Fruit fly (Drosophila melanogaster) whole organism, embryonic: ENCODE measurements around the gene CG31826.

Experiments used
- Aef1 ChIP-seq: fragments of 200-800 bp; sonication (Bioruptor generic); IDR thresholded peaks from 3 replicates; pipeline ENCODE4 v1.3.6; 2022; ENCODE audit warnings: missing biosample characterization, missing genetic modification characterization
- BEAF-32 ChIP-seq: fragments of 200-800 bp; sonication (Bioruptor generic); optimal IDR thresholded peaks from 3 replicates; lab custom pipeline; 2017; ENCODE audit warnings: missing biosample characterization, missing genetic modification characterization, mild to moderate bottlenecking, moderate library complexity, missing genetic modification reagents
- Bgb ChIP-seq: fragments of 200-800 bp; sonication (Bioruptor generic); IDR thresholded peaks from 2 replicates; pipeline ENCODE4 v1.3.6; 2022; ENCODE audit warnings: missing biosample characterization, missing genetic modification characterization; ENCODE audit not compliant: partially characterized antibody
- CG10267 ChIP-seq: fragments of 200-800 bp; sonication (Bioruptor generic); optimal IDR thresholded peaks from 2 replicates; lab custom pipeline; 2018; ENCODE audit warnings: missing biosample characterization, mild to moderate bottlenecking, missing genetic modification characterization, moderate library complexity
- CG12769 ChIP-seq: fragments of 200-800 bp; sonication (Bioruptor generic); optimal IDR thresholded peaks from 2 replicates; lab custom pipeline; 2019; ENCODE audit warnings: missing biosample characterization, mild to moderate bottlenecking, missing genetic modification characterization, moderate library complexity
- CG1603 ChIP-seq: fragments of 200-800 bp; sonication (Bioruptor generic); optimal IDR thresholded peaks from 2 replicates; lab custom pipeline; 2019; ENCODE audit warnings: missing biosample characterization, mild to moderate bottlenecking, missing genetic modification characterization, moderate library complexity
- CG2129 ChIP-seq: fragments of 200-800 bp; sonication (Bioruptor generic); IDR thresholded peaks from 2 replicates; pipeline ENCODE4 v1.3.6; 2022; ENCODE audit warnings: missing biosample characterization, missing genetic modification characterization; ENCODE audit not compliant: partially characterized antibody
- CG2202 ChIP-seq: fragments of 200-800 bp; sonication (Bioruptor generic); optimal IDR thresholded peaks from 2 replicates; lab custom pipeline; 2018; ENCODE audit warnings: missing biosample characterization, mild to moderate bottlenecking, missing genetic modification characterization
- CG3163 ChIP-seq: fragments of 200-800 bp; sonication (Bioruptor generic); optimal IDR thresholded peaks from 3 replicates; lab custom pipeline; 2016; ENCODE audit warnings: missing biosample characterization, missing genetic modification characterization
- CG34376 ChIP-seq: fragments of 200-800 bp; sonication (Bioruptor generic); optimal IDR thresholded peaks from 2 replicates; lab custom pipeline; 2018; ENCODE audit warnings: missing biosample characterization, mild to moderate bottlenecking, missing genetic modification characterization
- CG42726 ChIP-seq: fragments of 200-800 bp; sonication (Bioruptor generic); IDR thresholded peaks from 2 replicates; pipeline ENCODE4 v1.3.6; 2022; ENCODE audit warnings: missing biosample characterization, missing genetic modification characterization; ENCODE audit not compliant: partially characterized antibody
- CG6254 ChIP-seq: fragments of 200-800 bp; sonication (Bioruptor generic); optimal IDR thresholded peaks from 3 replicates; lab custom pipeline; 2017; ENCODE audit warnings: mild to moderate bottlenecking, missing biosample characterization, missing genetic modification reagents, missing genetic modification characterization
- CG6272 ChIP-seq: fragments of 200-800 bp; sonication (Bioruptor generic); IDR thresholded peaks from 2 replicates; pipeline ENCODE4 v1.3.6; 2022; ENCODE audit warnings: missing biosample characterization, missing genetic modification characterization
- CG6791 ChIP-seq: fragments of 200-800 bp; sonication (Bioruptor generic); IDR thresholded peaks from 3 replicates; pipeline ENCODE4 v1.3.6; 2022; ENCODE audit warnings: missing biosample characterization, missing genetic modification characterization; ENCODE audit not compliant: partially characterized antibody
- CG8388 ChIP-seq: fragments of 200-800 bp; sonication (Bioruptor generic); optimal IDR thresholded peaks from 2 replicates; lab custom pipeline; 2019; ENCODE audit warnings: missing biosample characterization, mild to moderate bottlenecking, missing genetic modification characterization, moderate library complexity
- CG8765 ChIP-seq: fragments of 200-800 bp; sonication (Bioruptor generic); IDR thresholded peaks from 2 replicates; pipeline ENCODE4 v1.3.6; 2022; ENCODE audit warnings: missing biosample characterization, missing genetic modification characterization
- CG9797 ChIP-seq: fragments of 200-800 bp; sonication (Bioruptor generic); optimal IDR thresholded peaks from 3 replicates; lab custom pipeline; 2018; ENCODE audit warnings: missing biosample characterization, mild to moderate bottlenecking, missing genetic modification characterization
- CG9876 ChIP-seq: fragments of 200-800 bp; sonication (Bioruptor generic); optimal IDR thresholded peaks from 2 replicates; lab custom pipeline; 2016; ENCODE audit warnings: missing biosample characterization, missing genetic modification characterization
- CrebB ChIP-seq: fragments of 200-800 bp; sonication (Bioruptor generic); optimal IDR thresholded peaks from 3 replicates; lab custom pipeline; 2018; ENCODE audit warnings: missing biosample characterization, mild to moderate bottlenecking, missing genetic modification characterization
- Fer3 ChIP-seq: fragments of 200-800 bp; sonication (Bioruptor generic); optimal IDR thresholded peaks from 2 replicates; lab custom pipeline; 2018; ENCODE audit warnings: missing biosample characterization, mild to moderate bottlenecking, missing genetic modification characterization, moderate library complexity
- MBD-R2 ChIP-seq: fragments of 200-800 bp; sonication (Bioruptor generic); IDR thresholded peaks from 2 replicates; pipeline ENCODE4 v1.3.6; 2022; ENCODE audit warnings: missing biosample characterization, missing genetic modification characterization
- Med ChIP-seq: fragments of 200-800 bp; sonication (Bioruptor generic); peaks from one replicate; lab custom pipeline; 2016; ENCODE audit warnings: missing biosample characterization, missing genetic modification characterization, mild to moderate bottlenecking, inconsistent platforms, moderate library complexity
- Mrtf ChIP-seq: fragments of 200-800 bp; sonication (Bioruptor generic); IDR thresholded peaks from 3 replicates; pipeline ENCODE4 v1.3.6; 2022; ENCODE audit warnings: missing biosample characterization, missing genetic modification characterization
- NFAT ChIP-seq: fragments of 200-800 bp; sonication (Bioruptor generic); IDR thresholded peaks from 2 replicates; pipeline ENCODE4 v1.3.6; 2022; ENCODE audit warnings: missing biosample characterization, missing genetic modification characterization
- Rfx ChIP-seq: fragments of 200-800 bp; sonication (Bioruptor generic); IDR thresholded peaks from 2 replicates; pipeline ENCODE4 v1.3.6; 2022; ENCODE audit warnings: missing biosample characterization, missing genetic modification characterization
- Stat92E ChIP-seq, 3 experiments: fragments of >200 bp in 2 of 3; fragments of 200-800 bp in 1 of 3; sonication (Bioruptor generic) in 1 of 3; optimal IDR thresholded peaks; 2 replicates each; lab custom pipeline; 2017 to 2019; ENCODE audit warnings: missing biosample characterization in 3 of 3, missing genetic modification characterization in 3 of 3, mild to moderate bottlenecking in 1 of 3, moderate library complexity in 1 of 3
- Xrp1 ChIP-seq: fragments of 200-800 bp; sonication (Bioruptor generic); IDR thresholded peaks from 2 replicates; pipeline ENCODE4 v1.3.6; 2022; ENCODE audit warnings: missing biosample characterization, missing genetic modification characterization
- ase ChIP-seq: fragments of 200-800 bp; sonication (Bioruptor generic); IDR thresholded peaks from 3 replicates; pipeline ENCODE4 v1.3.6; 2022; ENCODE audit warnings: missing biosample characterization, missing genetic modification characterization
- bbx ChIP-seq: fragments of 200-800 bp; sonication (Bioruptor generic); IDR thresholded peaks from 2 replicates; pipeline ENCODE4 v1.3.6; 2022; ENCODE audit warnings: missing biosample characterization, missing genetic modification characterization; ENCODE audit not compliant: partially characterized antibody
- btn ChIP-seq: fragments of 200-800 bp; sonication (Bioruptor generic); optimal IDR thresholded peaks from 2 replicates; lab custom pipeline; 2016; ENCODE audit warnings: missing biosample characterization, missing genetic modification characterization
- ci ChIP-seq: fragments of 200-800 bp; sonication (Bioruptor generic); IDR thresholded peaks from 3 replicates; pipeline ENCODE4 v1.3.6; 2022; ENCODE audit warnings: missing biosample characterization, missing genetic modification characterization
- en ChIP-seq: fragments of 200-800 bp; sonication (Bioruptor generic); optimal IDR thresholded peaks from 2 replicates; lab custom pipeline; 2016; ENCODE audit warnings: missing biosample characterization, missing genetic modification characterization
- fd3F ChIP-seq: fragments of 200-800 bp; sonication (Bioruptor generic); optimal IDR thresholded peaks from 2 replicates; lab custom pipeline; 2018; ENCODE audit warnings: missing biosample characterization, mild to moderate bottlenecking, missing genetic modification characterization, moderate library complexity
- ftz-f1 ChIP-seq: fragments of 200-800 bp; sonication (Bioruptor generic); optimal IDR thresholded peaks from 2 replicates; lab custom pipeline; 2016; ENCODE audit warnings: missing biosample characterization, missing genetic modification characterization
- ken ChIP-seq: fragments of 200-800 bp; sonication (Bioruptor generic); IDR thresholded peaks from 3 replicates; pipeline ENCODE4 v1.3.6; 2022; ENCODE audit warnings: missing biosample characterization, missing genetic modification characterization
- kni ChIP-seq: fragments of 200-800 bp; sonication (Bioruptor generic); optimal IDR thresholded peaks from 3 replicates; lab custom pipeline; 2017; ENCODE audit warnings: mild to moderate bottlenecking, missing biosample characterization, missing genetic modification reagents, missing genetic modification characterization
- lola ChIP-seq, 3 experiments: fragments of >200 bp in 2 of 3; fragments of 200-800 bp in 1 of 3; sonication (Bioruptor generic) in 1 of 3; optimal IDR thresholded peaks; 2 replicates each; lab custom pipeline; 2017 to 2019; ENCODE audit warnings: missing biosample characterization in 3 of 3, missing genetic modification characterization in 3 of 3, mild to moderate bottlenecking in 1 of 3, moderate library complexity in 1 of 3
- mld ChIP-seq: fragments of 200-800 bp; sonication (Bioruptor generic); IDR thresholded peaks from 3 replicates; pipeline ENCODE4 v1.3.6; 2022; ENCODE audit warnings: missing biosample characterization, missing genetic modification characterization; ENCODE audit not compliant: partially characterized antibody
- odd ChIP-seq: fragments of 200-800 bp; sonication (Bioruptor generic); optimal IDR thresholded peaks from 2 replicates; lab custom pipeline; 2017; ENCODE audit warnings: missing biosample characterization, mild to moderate bottlenecking, missing genetic modification characterization
- onecut ChIP-seq: fragments of 200-800 bp; sonication (Bioruptor generic); IDR thresholded peaks from 2 replicates; pipeline ENCODE4 v1.3.6; 2022; ENCODE audit warnings: missing biosample characterization, missing genetic modification characterization
- p53 ChIP-seq: fragments of 200-800 bp; sonication (Bioruptor generic); optimal IDR thresholded peaks from 2 replicates; lab custom pipeline; 2016; ENCODE audit warnings: missing biosample characterization, missing genetic modification characterization
- pb ChIP-seq: fragments of 200-800 bp; sonication (Bioruptor generic); optimal IDR thresholded peaks from 3 replicates; lab custom pipeline; 2016; ENCODE audit warnings: missing biosample characterization, missing genetic modification characterization
- repo ChIP-seq: fragments of 200-800 bp; sonication (Bioruptor generic); optimal IDR thresholded peaks from 2 replicates; lab custom pipeline; 2016; ENCODE audit warnings: missing biosample characterization, missing genetic modification characterization
- rib ChIP-seq: fragments of 200-800 bp; sonication (Bioruptor generic); IDR thresholded peaks from 2 replicates; pipeline ENCODE4 v1.3.6; 2022; ENCODE audit warnings: missing biosample characterization, missing genetic modification characterization
- row ChIP-seq: fragments of 200-800 bp; sonication (Bioruptor generic); IDR thresholded peaks from 3 replicates; pipeline ENCODE4 v1.3.6; 2022; ENCODE audit warnings: missing biosample characterization, missing genetic modification characterization
- sd ChIP-seq: fragments of 200-800 bp; sonication (Bioruptor generic); optimal IDR thresholded peaks from 3 replicates; lab custom pipeline; 2018; ENCODE audit warnings: missing biosample characterization, mild to moderate bottlenecking, missing genetic modification characterization, moderate library complexity
- sens-2 ChIP-seq: fragments of 200-800 bp; sonication (Bioruptor generic); IDR thresholded peaks from 2 replicates; pipeline ENCODE4 v1.3.6; 2022; ENCODE audit warnings: missing biosample characterization, missing genetic modification characterization
- sna ChIP-seq: fragments of 200-800 bp; sonication (Bioruptor generic); IDR thresholded peaks from 2 replicates; pipeline ENCODE4 v1.3.6; 2022; ENCODE audit warnings: missing biosample characterization, missing genetic modification characterization; ENCODE audit not compliant: partially characterized antibody
- trem ChIP-seq: fragments of 200-800 bp; optimal IDR thresholded peaks from 3 replicates; lab custom pipeline; 2019; ENCODE audit warnings: missing biosample characterization, mild to moderate bottlenecking, missing genetic modification characterization, moderate library complexity
- vvl ChIP-seq: fragments of 200-800 bp; sonication (Bioruptor generic); IDR thresholded peaks from 2 replicates; pipeline ENCODE4 v1.3.6; 2022; ENCODE audit warnings: missing biosample characterization, missing genetic modification characterization
- yki ChIP-seq: fragments of >200 bp; optimal IDR thresholded peaks from 3 replicates; lab custom pipeline; 2018

CG31826 gene

dm6 chr2L:15770978-15771377 is 1.9 kb downstream of the CG31826 start, which contains the start of gene Ku80 (continued):
- no peak for TF ChIP-seq ken
- no peak for TF ChIP-seq CG8388 (GFP tag; lab: Kevin White, UChicago)
- peak; percentile 0 for TF ChIP-seq CG9797
- TF ChIP-seq BEAF-32 (GFP tag; lab: Kevin White, UChicago) = peak; percentile 65
- TF ChIP-seq CG9876 (GFP tag; lab: Kevin White, UChicago) = no peak
- TF ChIP-seq Xrp1 (GFP tag; lab: Robert Waterston, UW) = no peak
- no peak for TF ChIP-seq CG34376 (GFP tag; lab: Kevin White, UChicago)
- peak; percentile 64 for TF ChIP-seq MBD-R2 (GFP tag; lab: Robert Waterston, UW)
- TF ChIP-seq repo (GFP tag; lab: Kevin White, UChicago) = no peak
- no peak for TF ChIP-seq row (GFP tag; lab: Robert Waterston, UW)
- TF ChIP-seq rib (GFP tag; lab: Robert Waterston, UW) = no peak
- peak; percentile 65 for TF ChIP-seq sna
- no peak for TF ChIP-seq yki (lab: Kevin White, UChicago)
- TF ChIP-seq ftz-f1 (GFP tag; lab: Kevin White, UChicago) = no peak
- peak; percentile 86 for TF ChIP-seq CG6791 (GFP tag; lab: Robert Waterston, UW)
- TF ChIP-seq Aef1 (GFP tag; lab: Robert Waterston, UW) = no peak
- no peak for TF ChIP-seq vvl (GFP tag; lab: Robert Waterston, UW)
- TF ChIP-seq CG12769 (tag; lab: Kevin White, UChicago) = no peak
- no peak for TF ChIP-seq fd3F (GFP tag; lab: Kevin White, UChicago)
- no peak for TF ChIP-seq Fer3 (tag; lab: Kevin White, UChicago)
- no peak for TF ChIP-seq ase (GFP tag; lab: Robert Waterston, UW)
- TF ChIP-seq NFAT (GFP tag; lab: Robert Waterston, UW) = no peak
- no peak for TF ChIP-seq sd (tag; lab: Kevin White, UChicago)
- TF ChIP-seq Rfx (GFP tag; lab: Robert Waterston, UW) = no peak
- TF ChIP-seq p53 (GFP tag; lab: Kevin White, UChicago) = no peak
- no peak for TF ChIP-seq sens-2 (GFP tag; lab: Robert Waterston, UW)
- no peak for TF ChIP-seq CG6254 (GFP tag; lab: Kevin White, UChicago)
- peak; percentile 4 for TF ChIP-seq CG10267 (tag; lab: Kevin White, UChicago)
- peak; percentile 72 for TF ChIP-seq Bgb (GFP tag; lab: Robert Waterston, UW)
- peak; percentile 54; the same call in 1 of the 3 replicates for TF ChIP-seq mld (GFP tag; lab: Robert Waterston, UW)
- TF ChIP-seq CG8765 (GFP tag; lab: Robert Waterston, UW) = no peak
- TF ChIP-seq Mrtf (GFP tag; lab: Robert Waterston, UW) = no peak
- TF ChIP-seq en (GFP tag; lab: Kevin White, UChicago) = no peak
- TF ChIP-seq bbx (GFP tag; lab: Robert Waterston, UW) = peak; percentile 82
- TF ChIP-seq trem = peak; percentile 17
- TF ChIP-seq onecut (GFP tag; lab: Robert Waterston, UW) = no peak
- TF ChIP-seq kni (GFP tag; lab: Kevin White, UChicago) = no peak
- peak; percentile 51 for TF ChIP-seq CG1603 (tag; lab: Kevin White, UChicago)
- no peak for TF ChIP-seq pb (GFP tag; lab: Kevin White, UChicago)
- TF ChIP-seq Med (GFP tag; lab: Kevin White, UChicago) = no peak
- TF ChIP-seq CG2129 = peak; percentile 24; the same call in 1 of the 2 replicates
- no peak for TF ChIP-seq btn (GFP tag; lab: Kevin White, UChicago)
- TF ChIP-seq CrebB (tag; lab: Kevin White, UChicago) = no peak
- TF ChIP-seq ci (GFP tag; lab: Robert Waterston, UW) = no peak
- no peak for TF ChIP-seq CG2202 (tag; lab: Kevin White, UChicago)
- TF ChIP-seq CG3163 (GFP tag; lab: Kevin White, UChicago) = no peak
- TF ChIP-seq odd = no peak
- no peak for TF ChIP-seq lola (GFP tag; optimal IDR thresholded peaks at IDR 0.05; lab: Kevin White, UChicago)
- no peak for TF ChIP-seq Stat92E (GFP tag; optimal IDR thresholded peaks at IDR 0.05; lab: Kevin White, UChicago)
- TF ChIP-seq CG6272 (GFP tag; lab: Robert Waterston, UW) = no peak
- TF ChIP-seq CG42726 (GFP tag; lab: Robert Waterston, UW) = peak; percentile 44; the same call in 1 of the 2 replicates
